Fruit fly (Drosophila melanogaster) whole organism, embryonic: ENCODE results near the gene Tm1.

Source experiments
- Asciz ChIP-seq: fragments of 200-800 bp; sonication (Bioruptor generic); optimal IDR thresholded peaks from 2 replicates; lab custom pipeline; 2017; ENCODE audit warnings: missing biosample characterization, mild to moderate bottlenecking, missing genetic modification characterization, missing genetic modification reagents
- Bgb ChIP-seq: fragments of 200-800 bp; sonication (Bioruptor generic); IDR thresholded peaks from 2 replicates; pipeline ENCODE4 v1.3.6; 2022; ENCODE audit warnings: missing biosample characterization, missing genetic modification characterization; ENCODE audit not compliant: partially characterized antibody
- CG10209 ChIP-seq: fragments of 200-800 bp; sonication (Bioruptor generic); optimal IDR thresholded peaks from 3 replicates; lab custom pipeline; 2017; ENCODE audit warnings: missing biosample characterization, mild to moderate bottlenecking, missing genetic modification characterization, missing genetic modification reagents
- CG10565 ChIP-seq: fragments of 200-800 bp; sonication (Bioruptor generic); optimal IDR thresholded peaks from 3 replicates; lab custom pipeline; 2016; ENCODE audit warnings: missing biosample characterization, mild to moderate bottlenecking, missing genetic modification characterization
- CG11695 ChIP-seq: fragments of 200-800 bp; sonication (Bioruptor generic); IDR thresholded peaks from 3 replicates; pipeline ENCODE4 v1.3.6; 2022; ENCODE audit warnings: missing biosample characterization, missing genetic modification characterization
- CG12659 ChIP-seq: fragments of 200-800 bp; sonication (Bioruptor generic); optimal IDR thresholded peaks from 3 replicates; lab custom pipeline; 2017; ENCODE audit warnings: mild to moderate bottlenecking, missing biosample characterization, missing genetic modification reagents, missing genetic modification characterization
- CG14667 ChIP-seq: fragments of 200-800 bp; sonication (Bioruptor generic); IDR thresholded peaks from 2 replicates; pipeline ENCODE4 v1.3.6; 2022; ENCODE audit warnings: missing biosample characterization, missing genetic modification characterization
- CG17361 ChIP-seq: fragments of 200-800 bp; sonication (Bioruptor generic); IDR thresholded peaks from 3 replicates; pipeline ENCODE4 v1.3.6; 2022; ENCODE audit warnings: missing biosample characterization, missing genetic modification characterization
- CG17612 ChIP-seq: fragments of 200-800 bp; sonication (Bioruptor generic); IDR thresholded peaks from 2 replicates; pipeline ENCODE4 v1.3.6; 2022; ENCODE audit warnings: missing biosample characterization, missing genetic modification characterization
- CG17912 ChIP-seq: fragments of 200-800 bp; sonication (Bioruptor generic); optimal IDR thresholded peaks from 2 replicates; lab custom pipeline; 2018; ENCODE audit warnings: missing biosample characterization, mild to moderate bottlenecking, missing genetic modification characterization
- CG18619 ChIP-seq: fragments of 200-800 bp; sonication (Bioruptor generic); optimal IDR thresholded peaks from 3 replicates; lab custom pipeline; 2017; ENCODE audit warnings: missing biosample characterization, mild to moderate bottlenecking, missing genetic modification characterization
- CG2199 ChIP-seq: fragments of 200-800 bp; sonication (Bioruptor generic); IDR thresholded peaks from 3 replicates; pipeline ENCODE4 v1.3.6; 2022; ENCODE audit warnings: missing biosample characterization, missing genetic modification characterization
- CG34224 ChIP-seq: fragments of 200-800 bp; sonication (Bioruptor generic); IDR thresholded peaks from 3 replicates; pipeline ENCODE4 v1.3.6; 2022; ENCODE audit warnings: missing biosample characterization, missing genetic modification characterization; ENCODE audit not compliant: partially characterized antibody
- CG4424 ChIP-seq: fragments of 200-800 bp; sonication (Bioruptor generic); optimal IDR thresholded peaks from 3 replicates; lab custom pipeline; 2016; ENCODE audit warnings: missing biosample characterization, missing genetic modification characterization
- CG6791 ChIP-seq: fragments of 200-800 bp; sonication (Bioruptor generic); IDR thresholded peaks from 3 replicates; pipeline ENCODE4 v1.3.6; 2022; ENCODE audit warnings: missing biosample characterization, missing genetic modification characterization; ENCODE audit not compliant: partially characterized antibody
- CG6813 ChIP-seq: fragments of 200-800 bp; sonication (Bioruptor generic); optimal IDR thresholded peaks from 2 replicates; lab custom pipeline; 2017; ENCODE audit warnings: missing biosample characterization, missing genetic modification characterization, mild to moderate bottlenecking, moderate library complexity, missing genetic modification reagents
- CG6854 ChIP-seq: fragments of 200-800 bp; sonication (Bioruptor generic); optimal IDR thresholded peaks from 3 replicates; lab custom pipeline; 2017; ENCODE audit warnings: missing biosample characterization, mild to moderate bottlenecking, missing genetic modification characterization
- Deaf1 ChIP-seq: fragments of 200-800 bp; optimal IDR thresholded peaks from 3 replicates; lab custom pipeline; 2019; ENCODE audit warnings: missing biosample characterization, mild to moderate bottlenecking, missing genetic modification characterization, moderate library complexity
- Dip2 ChIP-seq: fragments of 200-800 bp; sonication (Bioruptor generic); IDR thresholded peaks from 2 replicates; pipeline ENCODE4 v1.3.6; 2022; ENCODE audit warnings: missing biosample characterization, missing genetic modification characterization
- E2f1 ChIP-seq: fragments of 200-800 bp; sonication (Bioruptor generic); IDR thresholded peaks from 2 replicates; pipeline ENCODE4 v1.3.6; 2022; ENCODE audit warnings: missing biosample characterization, missing genetic modification characterization
- ERR ChIP-seq: fragments of 200-800 bp; sonication (Bioruptor generic); optimal IDR thresholded peaks from 2 replicates; lab custom pipeline; 2016; ENCODE audit warnings: missing biosample characterization, missing genetic modification characterization
- Eip74EF ChIP-seq, 2 experiments: fragments of 200-800 bp in 1 of 2; fragments of >200 bp in 1 of 2; sonication (Bioruptor generic) in 1 of 2; optimal IDR thresholded peaks; 2 replicates each; lab custom pipeline; 2017 to 2019; ENCODE audit warnings: missing biosample characterization in 2 of 2, missing genetic modification characterization in 2 of 2, mild to moderate bottlenecking in 1 of 2, moderate library complexity in 1 of 2
- Ets65A ChIP-seq: fragments of 200-800 bp; sonication (Bioruptor generic); peaks from one replicate; lab custom pipeline; 2016; ENCODE audit warnings: missing biosample characterization, missing genetic modification characterization
- HLH3B ChIP-seq: fragments of 200-800 bp; sonication (Bioruptor generic); IDR thresholded peaks from 2 replicates; pipeline ENCODE4 v1.3.6; 2022; ENCODE audit warnings: missing biosample characterization, missing genetic modification characterization
- Jarid2 ChIP-seq: fragments of 200-800 bp; sonication (Bioruptor generic); optimal IDR thresholded peaks from 3 replicates; lab custom pipeline; 2017; ENCODE audit warnings: mild to moderate bottlenecking, missing biosample characterization, missing genetic modification reagents, missing genetic modification characterization
- Mrtf ChIP-seq: fragments of 200-800 bp; sonication (Bioruptor generic); IDR thresholded peaks from 3 replicates; pipeline ENCODE4 v1.3.6; 2022; ENCODE audit warnings: missing biosample characterization, missing genetic modification characterization
- Pdp1 ChIP-seq, 2 experiments: fragments of 200-800 bp; sonication (Bioruptor generic); optimal IDR thresholded peaks; 3 replicates each; lab custom pipeline; 2016; ENCODE audit warnings: missing biosample characterization in 2 of 2, missing genetic modification characterization in 2 of 2, mild to moderate bottlenecking in 1 of 2, moderate library complexity in 1 of 2
- Sry-δ ChIP-seq: fragments of 200-800 bp; sonication (Bioruptor generic); optimal IDR thresholded peaks from 2 replicates; lab custom pipeline; 2016; ENCODE audit warnings: missing biosample characterization, missing genetic modification characterization
- Tbp ChIP-seq: fragments of >200 bp; optimal IDR thresholded peaks from 2 replicates; lab custom pipeline; 2018; ENCODE audit warnings: missing biosample characterization, missing genetic modification characterization
- ash1 ChIP-seq: fragments of 200-800 bp; sonication (Bioruptor generic); optimal IDR thresholded peaks from 2 replicates; lab custom pipeline; 2018; ENCODE audit warnings: missing biosample characterization, mild to moderate bottlenecking, missing genetic modification characterization
- bab2 ChIP-seq: fragments of 200-800 bp; sonication (Bioruptor generic); optimal IDR thresholded peaks from 2 replicates; lab custom pipeline; 2016; ENCODE audit warnings: missing biosample characterization, missing genetic modification characterization
- cato ChIP-seq: fragments of 200-800 bp; sonication (Bioruptor generic); optimal IDR thresholded peaks from 2 replicates; lab custom pipeline; 2016; ENCODE audit warnings: missing biosample characterization, missing genetic modification characterization, borderline replicate concordance
- crol ChIP-seq: fragments of 200-800 bp; sonication (Bioruptor generic); IDR thresholded peaks from 2 replicates; pipeline ENCODE4 v1.3.6; 2022; ENCODE audit warnings: missing biosample characterization, missing genetic modification characterization
- cwo ChIP-seq: fragments of 200-800 bp; sonication (Bioruptor generic); optimal IDR thresholded peaks from 3 replicates; lab custom pipeline; 2017; ENCODE audit warnings: missing biosample characterization, missing genetic modification characterization, mild to moderate bottlenecking, moderate library complexity, missing genetic modification reagents
- da ChIP-seq: fragments of 200-800 bp; sonication (Bioruptor generic); optimal IDR thresholded peaks from 2 replicates; lab custom pipeline; 2016; ENCODE audit warnings: missing biosample characterization, missing genetic modification characterization
- ems ChIP-seq: fragments of 200-800 bp; sonication (Bioruptor generic); optimal IDR thresholded peaks from 3 replicates; lab custom pipeline; 2016; ENCODE audit warnings: missing biosample characterization, missing genetic modification characterization
- fd64A ChIP-seq: fragments of 200-800 bp; sonication (Bioruptor generic); optimal IDR thresholded peaks from 3 replicates; lab custom pipeline; 2018; ENCODE audit warnings: missing biosample characterization, mild to moderate bottlenecking, missing genetic modification characterization
- hbn ChIP-seq: fragments of 200-800 bp; sonication (Bioruptor generic); IDR thresholded peaks from 2 replicates; pipeline ENCODE4 v1.3.6; 2022; ENCODE audit warnings: missing biosample characterization, missing genetic modification characterization; ENCODE audit not compliant: partially characterized antibody
- kni ChIP-seq: fragments of 200-800 bp; sonication (Bioruptor generic); optimal IDR thresholded peaks from 3 replicates; lab custom pipeline; 2017; ENCODE audit warnings: mild to moderate bottlenecking, missing biosample characterization, missing genetic modification reagents, missing genetic modification characterization
- lab ChIP-seq: fragments of 200-800 bp; sonication (Bioruptor generic); optimal IDR thresholded peaks from 3 replicates; lab custom pipeline; 2017; ENCODE audit warnings: missing biosample characterization, missing genetic modification characterization, mild to moderate bottlenecking, moderate library complexity, missing genetic modification reagents
- pfk ChIP-seq: fragments of 200-800 bp; sonication (Bioruptor generic); optimal IDR thresholded peaks from 2 replicates; lab custom pipeline; 2018; ENCODE audit warnings: missing biosample characterization, mild to moderate bottlenecking, missing genetic modification characterization, moderate library complexity
- pita ChIP-seq: fragments of 200-800 bp; sonication (Bioruptor generic); optimal IDR thresholded peaks from 2 replicates; lab custom pipeline; 2017; ENCODE audit warnings: missing biosample characterization, mild to moderate bottlenecking, missing genetic modification characterization
- row ChIP-seq: fragments of 200-800 bp; sonication (Bioruptor generic); IDR thresholded peaks from 3 replicates; pipeline ENCODE4 v1.3.6; 2022; ENCODE audit warnings: missing biosample characterization, missing genetic modification characterization
- tgo ChIP-seq: fragments of 200-800 bp; sonication (Bioruptor generic); IDR thresholded peaks from 3 replicates; pipeline ENCODE4 v1.3.6; 2022; ENCODE audit warnings: missing biosample characterization, missing genetic modification characterization
- ttk ChIP-seq: fragments of 200-800 bp; sonication (Bioruptor generic); IDR thresholded peaks from 2 replicates; pipeline ENCODE4 v2.1.2; 2022; ENCODE audit warnings: missing biosample characterization, missing genetic modification characterization
- twi ChIP-seq: fragments of 200-800 bp; optimal IDR thresholded peaks from 2 replicates; lab custom pipeline; 2019; ENCODE audit warnings: missing biosample characterization, mild to moderate bottlenecking, missing genetic modification characterization, moderate library complexity
- tx ChIP-seq: fragments of 200-800 bp; sonication (Bioruptor generic); optimal IDR thresholded peaks from 2 replicates; lab custom pipeline; 2016; ENCODE audit warnings: missing biosample characterization, missing genetic modification characterization
- unpg ChIP-seq: fragments of 200-800 bp; sonication (Bioruptor generic); optimal IDR thresholded peaks from 3 replicates; lab custom pipeline; 2018; ENCODE audit warnings: missing biosample characterization, mild to moderate bottlenecking, missing genetic modification characterization, moderate library complexity
- usp ChIP-seq: fragments of >200 bp; optimal IDR thresholded peaks from 2 replicates; lab custom pipeline; 2017; ENCODE audit warnings: missing biosample characterization, missing genetic modification characterization
- vnd ChIP-seq: fragments of 200-800 bp; sonication (Bioruptor generic); IDR thresholded peaks from 3 replicates; pipeline ENCODE4 v1.3.6; 2022; ENCODE audit warnings: missing biosample characterization, missing genetic modification characterization; ENCODE audit not compliant: partially characterized antibody
- zfh1 ChIP-seq: fragments of 200-800 bp; sonication (Bioruptor generic); IDR thresholded peaks from 3 replicates; pipeline ENCODE4 v1.3.6; 2022; ENCODE audit warnings: missing biosample characterization, missing genetic modification characterization

Gene Tm1

DNA sequence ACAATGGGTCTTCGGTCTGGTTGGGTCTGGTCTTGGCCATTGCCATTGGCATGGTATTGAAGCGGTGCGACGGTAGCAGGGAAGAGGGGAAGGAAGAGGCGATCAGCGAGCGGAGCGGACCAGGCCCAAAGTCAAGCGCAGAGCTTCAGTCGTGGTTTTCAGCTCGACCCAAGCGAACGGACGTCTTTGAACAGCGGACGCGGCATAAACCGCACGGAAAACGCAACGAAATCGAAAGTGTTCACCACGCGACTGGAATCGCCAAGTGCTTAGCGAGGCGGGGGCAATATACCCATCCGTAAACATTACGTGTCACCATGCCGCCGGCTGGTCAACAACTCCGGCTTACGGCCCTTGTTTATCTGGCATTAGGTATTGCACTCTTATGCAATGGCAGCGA is 38.3 kb downstream of the Tm1 start, which contains the start of gene CG14866 (continued):
- no peak for TF ChIP-seq CG18619
- no peak for TF ChIP-seq twi (tag; lab: Kevin White, UChicago)
- no peak for TF ChIP-seq Sry-δ (GFP tag; lab: Kevin White, UChicago)
- TF ChIP-seq CG12659 = no peak
- TF ChIP-seq CG17361 (GFP tag; lab: Robert Waterston, UW) = no peak
- no peak for TF ChIP-seq E2f1 (GFP tag; lab: Robert Waterston, UW)
- no peak for TF ChIP-seq CG17912 (GFP tag; lab: Kevin White, UChicago)
- TF ChIP-seq row (GFP tag; lab: Robert Waterston, UW) = no peak
- no peak for TF ChIP-seq CG4424
- no peak for TF ChIP-seq fd64A (GFP tag; lab: Kevin White, UChicago)
- TF ChIP-seq CG6854 (GFP tag; lab: Kevin White, UChicago) = no peak
- TF ChIP-seq pfk (GFP tag; lab: Kevin White, UChicago) = no peak
- no peak for TF ChIP-seq CG6791
- no peak for TF ChIP-seq Deaf1 (tag; lab: Kevin White, UChicago)
- peak in 1 of 2 experiments; percentile 15 for TF ChIP-seq Pdp1 (GFP tag; optimal IDR thresholded peaks at IDR 0.05; lab: Kevin White, UChicago)
- no peak for TF ChIP-seq lab (GFP tag; lab: Kevin White, UChicago)
- TF ChIP-seq cwo (GFP tag; lab: Kevin White, UChicago) = no peak
- TF ChIP-seq ERR (GFP tag; lab: Kevin White, UChicago) = no peak
- TF ChIP-seq bab2 (GFP tag; lab: Kevin White, UChicago) = no peak
- TF ChIP-seq Dip2 = no peak
- TF ChIP-seq ttk (GFP tag; lab: Robert Waterston, UW) = no peak
- TF ChIP-seq CG34224 (GFP tag; lab: Robert Waterston, UW) = no peak
- TF ChIP-seq CG10209 = no peak
- TF ChIP-seq unpg (GFP tag; lab: Kevin White, UChicago) = no peak
- TF ChIP-seq CG6813 = no peak
- TF ChIP-seq pita (GFP tag; lab: Kevin White, UChicago) = no peak
- no peak for TF ChIP-seq CG14667 (GFP tag; lab: Robert Waterston, UW)
- TF ChIP-seq crol (GFP tag; lab: Robert Waterston, UW) = peak; percentile 41; the same call in 1 of the 2 replicates
- no peak for TF ChIP-seq CG2199 (GFP tag; lab: Robert Waterston, UW)
- TF ChIP-seq Eip74EF (GFP tag; optimal IDR thresholded peaks at IDR 0.05; lab: Kevin White, UChicago) = no peak
- TF ChIP-seq hbn (GFP tag; lab: Robert Waterston, UW) = no peak
- TF ChIP-seq Asciz (GFP tag; lab: Kevin White, UChicago) = no peak
- no peak for TF ChIP-seq kni (GFP tag; lab: Kevin White, UChicago)
- no peak for TF ChIP-seq Ets65A
- TF ChIP-seq da (GFP tag; lab: Kevin White, UChicago) = no peak
- no peak for TF ChIP-seq usp
- no peak for TF ChIP-seq CG10565 (GFP tag; lab: Kevin White, UChicago)
- TF ChIP-seq Mrtf (GFP tag; lab: Robert Waterston, UW) = no peak
- no peak for TF ChIP-seq tx (GFP tag; lab: Kevin White, UChicago)
- no peak for TF ChIP-seq Jarid2 (GFP tag; lab: Kevin White, UChicago)
- no peak for TF ChIP-seq CG11695 (GFP tag; lab: Robert Waterston, UW)
- no peak for TF ChIP-seq tgo (GFP tag; lab: Robert Waterston, UW)
- no peak for TF ChIP-seq Bgb (GFP tag; lab: Robert Waterston, UW)
- TF ChIP-seq Tbp (GFP tag; lab: Kevin White, UChicago) = no peak
- TF ChIP-seq HLH3B (GFP tag; lab: Robert Waterston, UW) = peak; percentile 8; the same call in 1 of the 2 replicates
- TF ChIP-seq cato = no peak
- no peak for TF ChIP-seq CG17612 (GFP tag; lab: Robert Waterston, UW)
- TF ChIP-seq zfh1 (GFP tag; lab: Robert Waterston, UW) = no peak
- no peak for TF ChIP-seq vnd (GFP tag; lab: Robert Waterston, UW)
- no peak for TF ChIP-seq ems
- TF ChIP-seq ash1 (GFP tag; lab: Kevin White, UChicago) = no peak
